Worm (Caenorhabditis elegans): ENCODE measurements around the gene srh-281.

The srh-281 gene

DNA sequence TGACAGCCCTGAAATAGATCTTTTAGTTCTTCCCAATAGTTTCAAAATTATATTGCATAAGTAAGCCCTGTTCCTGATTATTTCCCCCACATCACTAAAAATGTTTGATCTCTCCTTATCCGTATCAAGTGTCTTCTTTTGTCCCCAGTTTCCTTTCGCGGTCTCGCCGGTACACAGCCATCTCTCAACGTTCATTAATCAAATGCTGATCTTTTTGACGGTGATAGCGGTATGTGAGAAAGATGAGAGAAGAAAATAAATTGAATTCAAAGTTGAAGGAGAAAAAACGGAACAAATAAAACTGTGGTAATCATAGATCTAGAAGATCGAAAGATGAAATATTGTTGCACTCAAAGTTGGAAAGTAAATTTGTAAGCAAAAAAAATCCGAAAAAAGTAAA is 21.1 kb downstream of the srh-281 start:
- no peak for TF ChIP-seq unc-62 (GFP tag; optimal IDR thresholded peaks at IDR 0.05)

DNA sequence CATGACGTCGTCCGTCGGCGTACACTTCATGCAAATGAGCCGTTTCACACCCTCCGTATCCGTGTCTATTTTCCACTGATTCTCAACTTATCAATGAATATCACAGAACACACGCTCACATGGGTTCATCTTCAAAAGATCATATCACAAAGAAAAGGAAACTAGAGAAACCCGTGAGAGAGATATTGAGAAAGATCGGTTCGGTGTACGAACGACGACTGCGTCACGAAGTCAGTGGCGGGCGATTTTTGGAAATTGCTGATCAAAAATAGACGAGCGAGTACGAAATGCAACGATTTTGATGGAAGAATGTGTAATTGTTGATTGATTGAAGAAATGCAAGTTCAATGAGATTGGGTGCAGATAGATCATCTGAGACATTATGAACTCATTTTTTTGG is 22.7 kb downstream of the srh-281 start:
- no peak for TF ChIP-seq unc-62 (GFP tag; optimal IDR thresholded peaks at IDR 0.05)

DNA sequence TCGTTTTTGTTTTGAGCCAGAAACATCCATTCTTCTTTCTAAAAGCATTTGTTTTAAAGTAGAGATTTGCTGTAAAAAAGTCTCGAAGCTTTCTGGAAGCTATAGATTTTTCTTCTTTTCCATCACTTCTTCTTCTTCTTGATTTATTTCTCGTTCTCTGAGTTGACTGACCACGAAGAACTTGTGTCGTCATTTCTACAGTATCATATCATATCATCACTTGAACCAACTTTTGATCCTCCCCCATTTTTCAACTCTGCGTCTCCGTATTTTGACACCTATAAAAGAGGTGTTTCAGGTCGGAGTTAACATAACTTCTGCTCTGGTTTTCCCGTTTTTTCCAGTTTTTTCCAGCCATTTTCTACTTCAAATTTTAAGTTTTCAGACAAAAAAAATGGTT is 23.9 kb downstream of the srh-281 start, which contains the start of gene F11A5.9:
F11A5.9 (plus strand) TSS at position 386 of the 400 bp plus-strand sequence.
- no peak for TF ChIP-seq unc-62 (GFP tag; optimal IDR thresholded peaks at IDR 0.05)

DNA sequence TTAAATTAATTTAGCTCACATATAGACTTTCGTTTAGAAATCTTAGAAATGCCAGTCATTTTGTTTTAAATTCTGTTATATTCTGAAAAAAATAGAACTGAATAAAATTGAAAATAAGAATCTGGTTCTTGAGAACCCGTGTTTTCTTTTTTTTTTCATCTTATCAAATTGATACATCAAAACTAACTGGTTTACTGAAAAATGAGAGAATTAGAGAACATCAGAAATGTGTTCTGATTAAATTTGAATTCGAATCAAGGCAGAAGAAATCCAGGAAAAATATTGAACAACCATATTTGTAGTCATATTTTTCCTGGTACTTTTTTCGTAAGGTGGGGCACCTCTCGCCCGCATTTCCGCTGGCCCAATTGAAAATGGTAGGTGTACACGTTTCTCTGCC is 27.9 kb downstream of the srh-281 start, which contains the start of gene F11A5.15:
F11A5.15 (minus strand) TSS at position 101 of the 400 bp plus-strand sequence.
- no peak for TF ChIP-seq unc-62 (GFP tag; optimal IDR thresholded peaks at IDR 0.05)

DNA sequence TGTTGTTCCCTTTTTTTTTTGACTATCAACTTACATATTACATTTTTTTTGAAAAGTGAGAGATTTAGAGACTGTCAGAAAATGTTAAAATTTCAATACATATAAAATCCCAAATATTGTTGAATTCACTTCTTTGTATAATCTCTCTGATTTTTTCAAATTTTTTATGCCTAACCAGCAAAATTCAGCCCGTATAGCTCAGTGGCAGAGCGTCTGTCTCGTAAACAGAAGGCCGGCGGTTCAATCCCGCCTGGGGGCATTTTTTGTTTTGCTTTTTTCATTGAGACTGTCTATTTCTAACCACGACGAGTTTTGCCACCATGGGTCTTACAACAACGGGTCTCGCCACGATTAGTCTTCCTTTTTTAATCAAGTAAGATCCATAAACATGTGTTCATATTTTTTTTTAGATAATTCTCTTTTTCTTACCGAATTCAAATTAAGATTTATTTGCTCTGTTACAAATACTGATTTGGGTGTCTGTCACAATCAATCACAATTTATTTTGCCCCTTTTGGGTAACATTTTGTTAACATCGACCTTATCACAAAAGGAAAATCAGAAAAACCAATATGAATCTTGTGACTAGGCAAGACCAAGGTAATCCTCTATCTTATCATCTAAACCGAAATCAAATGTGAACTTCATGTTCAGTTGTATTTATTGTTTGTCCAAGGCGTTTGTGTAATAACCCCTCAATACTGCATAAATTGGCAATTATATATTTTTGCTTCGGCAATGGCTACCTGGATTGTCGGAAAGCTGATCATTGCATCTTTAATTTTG is 28.6 kb downstream of the srh-281 start, which contains the start of gene glc-1:
glc-1 (plus strand) TSS at position 663 of the 786 bp plus-strand sequence.
- TF ChIP-seq unc-62 (GFP tag; optimal IDR thresholded peaks at IDR 0.05): no peak

DNA sequence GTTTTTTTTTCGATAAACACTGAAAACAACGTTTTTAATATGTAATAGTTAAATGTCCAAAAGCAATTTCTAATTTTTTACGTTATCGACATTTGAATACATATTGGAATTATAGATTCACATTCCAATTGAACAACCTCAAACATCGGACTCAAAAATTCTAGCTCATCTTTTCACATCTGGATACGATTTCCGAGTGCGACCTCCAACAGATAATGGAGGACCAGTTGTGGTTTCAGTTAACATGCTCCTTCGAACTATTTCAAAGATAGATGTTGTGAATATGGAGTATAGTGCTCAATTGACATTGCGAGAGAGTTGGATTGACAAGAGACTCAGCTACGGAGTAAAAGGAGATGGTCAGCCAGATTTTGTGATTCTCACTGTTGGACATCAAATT is 29.4 kb downstream of the srh-281 start:
- no peak for TF ChIP-seq unc-62 (GFP tag; optimal IDR thresholded peaks at IDR 0.05)

DNA sequence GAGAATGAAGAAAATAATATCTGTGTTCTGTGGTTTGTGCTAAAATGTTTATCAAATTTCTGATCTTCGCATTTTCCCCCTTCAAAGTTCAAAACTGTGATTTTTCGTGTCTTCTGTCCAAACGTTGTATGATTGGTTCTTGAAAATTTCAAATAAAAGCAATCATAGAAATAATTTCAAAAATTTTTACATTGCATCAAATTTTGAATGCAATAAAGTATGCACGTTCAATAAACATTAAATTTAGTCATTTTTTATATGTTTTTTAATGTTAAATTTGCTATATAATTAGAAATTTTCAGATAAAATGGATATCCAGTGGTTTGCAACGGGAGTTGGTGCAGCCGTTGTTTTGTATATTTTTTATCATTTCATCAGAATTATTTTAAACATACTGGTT is 33.4 kb downstream of the srh-281 start, which contains the start of gene stdh-2:
stdh-2 (plus strand) TSS at position 301 of the 400 bp plus-strand sequence.
- no peak for TF ChIP-seq unc-62 (GFP tag; optimal IDR thresholded peaks at IDR 0.05)

DNA sequence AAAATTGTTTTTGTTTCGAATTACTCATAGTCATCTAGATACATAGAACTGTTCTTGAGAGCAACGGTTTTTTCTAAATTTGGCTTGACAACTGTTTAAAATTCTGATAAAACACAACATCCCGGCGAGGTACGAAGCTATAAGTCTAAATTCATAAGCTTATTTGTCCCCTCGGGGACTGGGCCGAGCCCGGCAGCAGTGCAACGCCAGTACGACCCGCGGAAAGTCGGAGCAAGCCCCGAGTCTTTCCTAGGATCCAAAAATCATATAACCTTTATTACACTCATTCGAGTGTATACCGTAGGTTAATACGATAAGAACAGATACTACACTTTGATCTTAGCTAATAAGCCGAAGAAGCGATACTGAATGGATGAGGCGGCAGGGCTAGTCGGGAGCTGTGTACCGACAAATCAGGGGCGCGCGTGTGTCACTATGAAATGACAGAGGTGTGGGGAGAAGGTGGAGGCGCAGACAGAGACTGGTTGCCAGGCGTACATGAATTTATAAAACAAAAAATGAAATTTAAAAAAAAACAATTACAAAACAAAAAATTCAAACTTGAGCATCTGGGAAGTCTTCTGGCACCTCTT is 35.0 kb downstream of the srh-281 start:
- no peak for TF ChIP-seq unc-62 (GFP tag; optimal IDR thresholded peaks at IDR 0.05)

DNA sequence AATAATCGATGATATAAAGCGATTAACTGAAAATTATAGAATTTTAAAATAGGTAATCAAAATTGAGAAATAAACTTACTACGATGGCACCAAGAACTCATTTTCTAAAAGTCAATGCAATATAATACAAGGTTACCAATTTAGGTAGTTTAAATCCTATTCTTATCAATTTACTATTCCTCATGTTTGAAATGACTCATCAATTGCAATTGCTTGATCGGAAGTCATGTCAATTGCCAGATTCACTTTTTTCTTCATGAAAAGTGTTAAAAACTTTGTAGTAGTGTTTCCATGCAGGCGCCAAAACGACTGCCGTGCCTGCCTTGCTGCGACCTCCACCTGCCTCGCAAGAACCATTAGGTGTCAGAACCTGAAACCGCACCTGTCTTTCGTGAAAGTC is 36.0 kb downstream of the srh-281 start, which contains the start of gene F11A5.13:
F11A5.13 (minus strand) TSS at position 101 of the 400 bp plus-strand sequence.
- TF ChIP-seq unc-62 (GFP tag; optimal IDR thresholded peaks at IDR 0.05): no peak

DNA sequence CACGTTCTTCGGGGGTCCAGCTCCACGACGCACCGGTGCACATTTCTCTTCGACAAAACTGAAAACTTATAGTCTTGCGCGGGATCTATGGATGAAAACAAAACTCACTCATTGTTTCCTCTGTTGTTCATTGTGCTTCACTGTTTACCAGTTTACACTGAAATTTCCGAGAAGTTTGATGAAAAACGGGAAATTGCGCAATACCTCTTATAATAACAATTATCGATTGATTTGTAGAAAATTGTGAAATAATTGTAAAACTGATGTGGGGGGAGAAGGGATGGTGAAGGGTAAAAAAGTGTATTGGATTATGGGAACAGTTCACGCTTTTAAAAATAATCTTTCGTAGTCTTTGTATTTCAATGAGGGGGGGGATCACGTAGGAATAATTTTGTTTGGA is 38.9 kb downstream of the srh-281 start:
- no peak for TF ChIP-seq unc-62 (GFP tag; optimal IDR thresholded peaks at IDR 0.05)

DNA sequence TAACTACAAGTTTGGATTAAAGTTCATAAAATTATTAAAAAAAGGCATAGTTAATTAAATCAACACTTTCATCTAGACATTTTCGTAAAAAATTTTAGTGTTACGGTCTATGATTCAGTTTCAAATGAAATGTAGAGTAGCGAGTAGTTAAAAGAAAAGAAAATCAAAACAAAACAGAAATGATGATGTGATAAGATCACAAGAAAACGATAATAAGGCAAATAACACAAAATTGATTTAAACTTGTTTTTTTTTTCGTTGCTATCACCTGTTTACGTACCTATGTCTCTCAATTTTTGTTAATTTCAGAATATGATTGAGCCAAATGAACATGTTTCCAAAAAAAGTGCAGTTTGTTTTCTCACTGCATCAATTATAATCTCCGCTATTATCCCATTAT is 39.3 kb downstream of the srh-281 start, which contains the start of the genes F21H7.2 and F21H7.12:
F21H7.2 (minus strand) TSS at position 101 of the 400 bp plus-strand sequence.
F21H7.12 (plus strand) TSS at position 270 of the 400 bp plus-strand sequence.
- no peak for TF ChIP-seq unc-62 (GFP tag; optimal IDR thresholded peaks at IDR 0.05)

DNA sequence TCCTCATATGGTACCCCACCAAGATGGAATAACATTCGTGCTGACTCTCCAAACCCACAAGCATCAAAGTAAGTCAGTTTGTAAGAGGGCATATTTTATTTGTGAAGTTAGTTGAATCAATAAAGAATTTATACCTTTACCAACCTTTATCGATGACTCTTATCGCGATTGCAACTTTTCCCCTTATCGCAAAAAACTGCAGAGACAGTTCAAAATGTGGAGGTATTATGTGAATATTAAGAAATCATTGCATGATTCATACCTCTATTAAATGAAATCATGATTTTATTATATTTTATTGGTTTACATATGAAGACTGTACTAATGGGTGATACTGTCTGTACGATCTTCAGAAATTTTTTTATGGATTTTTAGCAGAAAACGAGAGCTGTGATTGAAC is 41.6 kb downstream of the srh-281 start, which contains the start of gene gst-22:
gst-22 (minus strand) TSS at position 103 of the 400 bp plus-strand sequence.
- TF ChIP-seq unc-62 (GFP tag; optimal IDR thresholded peaks at IDR 0.05): no peak

DNA sequence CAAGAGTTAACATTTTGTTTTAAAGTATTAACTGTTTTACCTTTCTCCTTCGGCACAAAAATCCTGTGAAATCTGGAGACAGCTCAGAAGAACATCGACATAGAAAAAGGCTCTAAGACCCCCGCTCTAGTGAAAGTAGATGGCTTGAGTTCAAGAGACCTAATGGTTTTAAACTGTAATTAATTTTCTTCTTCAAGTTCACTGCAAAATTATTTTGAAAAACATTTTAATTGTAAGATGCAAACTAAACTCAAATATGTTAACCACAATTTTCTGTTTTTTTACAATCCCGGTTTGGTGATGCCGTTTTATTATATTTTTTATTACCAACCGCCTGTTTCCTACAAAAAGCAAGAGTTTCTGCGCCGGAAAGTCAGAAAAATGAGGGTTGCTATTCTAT is 43.0 kb downstream of the srh-281 start, which contains the start of gene clec-233:
clec-233 (plus strand) TSS at position 301 of the 400 bp plus-strand sequence.
- no peak for TF ChIP-seq unc-62 (GFP tag; optimal IDR thresholded peaks at IDR 0.05)

DNA sequence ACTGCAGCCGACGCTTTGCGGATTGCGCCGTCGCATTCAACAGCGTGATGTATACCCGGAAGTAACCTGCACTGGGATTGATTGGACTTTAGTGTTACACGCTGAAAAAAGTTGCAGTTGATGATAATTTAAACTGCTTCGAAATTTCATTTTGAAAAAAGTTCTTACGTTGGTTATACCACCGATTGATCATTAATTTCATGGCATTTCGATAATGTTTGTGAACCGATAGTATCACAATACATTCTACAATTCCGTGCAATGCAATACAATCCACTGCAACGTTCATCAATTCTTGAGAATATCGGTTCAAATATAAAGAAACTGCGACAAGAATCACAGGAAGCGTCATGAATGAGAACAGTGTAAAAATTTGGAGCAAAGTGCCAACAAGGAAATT is 44.5 kb downstream of the srh-281 start, which contains the start of gene F21H7.3:
F21H7.3 (minus strand) TSS at position 101 of the 400 bp plus-strand sequence.
- no peak for TF ChIP-seq unc-62 (GFP tag; optimal IDR thresholded peaks at IDR 0.05)

DNA sequence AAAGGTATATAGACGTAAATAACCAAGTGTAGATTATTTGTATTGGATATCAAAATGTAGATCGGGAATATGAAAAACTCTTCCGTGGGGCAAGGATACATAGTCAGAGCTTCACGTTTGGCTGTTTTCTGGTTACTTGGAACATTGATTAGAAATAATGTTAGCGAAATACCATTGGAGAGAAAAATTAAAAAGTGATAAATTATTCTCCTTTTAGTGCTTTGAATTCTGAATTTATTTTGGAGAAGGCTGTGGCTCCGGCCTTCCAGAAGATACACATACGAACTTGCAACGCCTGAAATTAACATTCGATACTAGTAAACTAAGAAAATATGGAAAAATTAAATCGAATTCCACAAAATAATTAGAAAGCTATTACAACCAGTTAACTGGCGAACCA is 45.1 kb downstream of the srh-281 start, which contains the start of gene srh-98:
srh-98 (minus strand) TSS at position 101 of the 400 bp plus-strand sequence.
- TF ChIP-seq unc-62 (GFP tag; optimal IDR thresholded peaks at IDR 0.05): no peak

DNA sequence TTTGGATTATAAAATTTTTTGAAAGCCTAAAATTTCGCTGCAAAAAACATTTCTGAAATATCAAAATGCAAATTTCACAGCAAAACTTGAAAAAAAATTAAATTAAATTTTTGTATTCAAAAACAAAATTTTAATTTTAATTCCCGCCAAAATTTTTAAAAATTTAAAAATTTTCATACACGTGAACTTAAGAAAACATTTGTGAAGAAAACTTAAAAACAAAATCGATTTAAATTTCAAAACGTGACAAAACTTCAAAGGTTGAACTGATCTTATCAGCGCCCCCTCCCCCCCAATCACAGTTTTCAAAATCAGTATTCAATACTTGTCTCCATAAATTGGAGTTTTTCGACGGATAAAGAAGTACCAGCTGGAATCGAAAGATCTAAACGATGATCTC is 46.6 kb downstream of the srh-281 start, which contains the start of gene F21H7.5:
F21H7.5 (plus strand) TSS at position 301 of the 400 bp plus-strand sequence.
- no peak for TF ChIP-seq unc-62 (GFP tag; optimal IDR thresholded peaks at IDR 0.05)

Measured in whole organism, dauer.